Fruit fly (Drosophila melanogaster) ovary, adult (tissue): ENCODE results near the gene CG15239.
A peak's percentile ranks its signal among the peaks of the same experiment; 100 is the strongest.

Experiments
- CG17801 ChIP-seq: fragments of 200-800 bp; optimal IDR thresholded peaks from 2 replicates; lab custom pipeline; 2019; ENCODE audit warnings: missing biosample characterization, mild to moderate bottlenecking, missing genetic modification characterization, moderate library complexity; ENCODE audit not compliant: partially characterized antibody

CG15239 gene

dm6 chrX:3867782-3868181 lies 16.2 kb upstream of the CG15239 start:
- TF ChIP-seq CG17801 (GFP tag; lab: Kevin White, UChicago) = no peak

DNA sequence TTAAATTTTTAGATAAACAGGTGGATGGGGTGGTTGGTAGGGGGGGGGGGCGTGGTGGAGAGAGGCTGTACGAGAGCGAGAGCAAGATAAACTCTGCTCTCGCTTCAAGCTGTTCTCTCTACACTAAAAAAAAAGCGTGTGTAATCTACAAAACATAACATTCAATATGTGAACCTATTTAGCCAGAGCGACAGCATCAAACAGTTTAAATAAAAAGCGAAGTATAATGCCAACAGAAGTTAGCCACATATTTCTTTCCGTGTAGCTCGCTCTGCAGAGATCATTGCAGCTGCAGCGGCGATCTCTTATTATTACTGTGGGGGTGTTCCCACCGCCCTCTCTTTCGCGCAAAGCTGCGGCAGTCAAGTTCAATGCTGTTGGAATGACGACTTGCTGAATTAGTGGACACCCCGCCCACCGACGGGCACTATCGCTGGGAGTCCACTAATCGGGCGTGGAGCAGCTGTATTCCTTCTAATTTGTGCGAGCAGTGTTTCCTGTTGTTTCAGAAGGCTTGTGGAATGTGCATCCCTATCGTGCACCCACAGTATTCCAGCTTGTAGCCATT lies 15.4 kb upstream of the CG15239 start, which contains the start of gene CG2930:
Gene CG2930 (plus strand): TSS at position 518 of the 568 bp plus-strand sequence.
- peak; percentile 98 for TF ChIP-seq CG17801 (GFP tag; lab: Kevin White, UChicago)

DNA sequence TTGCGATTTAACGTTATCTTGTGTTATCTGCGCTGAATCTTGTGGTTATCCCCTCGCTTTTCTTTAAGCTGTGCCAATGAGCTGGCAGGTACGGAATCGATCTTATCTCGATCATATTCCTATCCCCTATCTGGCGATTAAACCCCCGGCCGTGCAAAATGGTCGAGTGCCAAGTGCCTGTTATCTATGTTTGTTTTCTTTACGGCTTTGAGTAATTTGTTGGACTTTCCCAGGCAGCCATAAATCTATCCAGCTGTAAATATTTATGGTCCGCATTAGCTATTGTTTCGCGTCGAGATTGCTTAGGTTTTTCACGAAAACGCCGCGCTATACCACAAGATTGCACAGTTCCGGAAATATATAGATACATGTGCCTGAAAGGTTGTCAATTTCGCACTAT lies 14.9 kb upstream of the CG15239 start:
- no peak for TF ChIP-seq CG17801 (GFP tag; lab: Kevin White, UChicago)

dm6 chrX:3870577-3870976 lies 13.4 kb upstream of the CG15239 start:
- no peak for TF ChIP-seq CG17801 (GFP tag; lab: Kevin White, UChicago)

dm6 chrX:3871889-3872409 lies 12.0 kb upstream of the CG15239 start, which contains the start of gene yin:
yin (minus strand) TSS chrX:3871939.
- no peak for TF ChIP-seq CG17801 (GFP tag; lab: Kevin White, UChicago)

dm6 chrX:3874452-3874851 lies 9.5 kb upstream of the CG15239 start:
- no peak for TF ChIP-seq CG17801 (GFP tag; lab: Kevin White, UChicago)

dm6 chrX:3874949-3875348 lies 9.0 kb upstream of the CG15239 start:
- TF ChIP-seq CG17801 (GFP tag; lab: Kevin White, UChicago) = no peak

dm6 chrX:3880645-3881316 lies 3.2 kb upstream of the CG15239 start, which contains the start of gene VhaAC39-1:
VhaAC39-1 (plus strand) TSS chrX:3880748.
- TF ChIP-seq CG17801 (GFP tag; lab: Kevin White, UChicago) = peak; percentile 34

DNA sequence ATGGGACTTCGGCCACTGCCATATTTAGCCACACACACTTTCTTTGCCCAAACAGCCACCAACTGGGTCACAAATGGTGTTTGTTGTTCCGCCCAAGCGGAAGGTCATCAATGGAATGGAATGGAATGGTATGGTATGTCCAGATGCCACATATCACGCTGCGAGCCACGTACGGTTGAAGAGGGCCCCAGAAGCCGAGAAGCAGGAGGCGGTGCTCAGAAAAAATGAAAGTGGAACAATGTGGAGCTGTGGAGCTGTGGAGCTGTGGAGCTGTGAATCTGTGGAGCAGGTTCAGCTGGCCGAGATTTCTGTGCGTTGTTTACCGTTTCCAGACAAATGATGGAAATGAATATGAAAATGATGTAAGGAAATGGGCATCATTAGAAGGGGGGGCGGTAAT lies 2.8 kb downstream of the CG15239 start:
- TF ChIP-seq CG17801 (GFP tag; lab: Kevin White, UChicago) = no peak

DNA sequence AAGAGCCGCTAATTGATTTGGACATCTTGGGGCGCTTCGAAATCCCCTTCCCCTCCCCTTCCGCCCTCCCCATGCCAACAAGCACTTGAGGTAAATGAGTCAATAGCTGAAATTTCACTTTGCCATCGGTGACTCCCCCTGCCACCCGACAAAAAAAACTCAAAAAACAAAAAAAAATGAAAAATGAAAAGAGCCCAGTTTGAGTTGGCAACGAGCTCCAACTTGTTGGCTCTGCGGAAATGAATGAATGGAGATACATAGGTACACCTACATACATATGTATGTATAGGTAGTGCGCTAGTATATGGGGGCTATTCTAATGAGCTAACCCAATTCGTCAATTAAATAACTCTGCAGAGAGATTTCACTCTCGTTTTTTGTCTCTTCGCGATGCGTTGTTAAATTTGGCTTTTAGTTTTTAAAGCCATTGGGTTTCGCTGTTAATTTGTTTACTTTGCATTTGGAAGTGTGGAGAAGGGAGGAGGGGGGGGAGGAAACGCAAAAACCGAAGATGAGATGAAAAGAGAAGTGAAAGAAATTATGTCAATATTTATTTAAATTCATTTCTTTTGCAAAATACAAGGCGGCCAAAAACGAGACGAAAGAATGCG lies 3.7 kb downstream of the CG15239 start:
- no peak for TF ChIP-seq CG17801 (GFP tag; lab: Kevin White, UChicago)

DNA sequence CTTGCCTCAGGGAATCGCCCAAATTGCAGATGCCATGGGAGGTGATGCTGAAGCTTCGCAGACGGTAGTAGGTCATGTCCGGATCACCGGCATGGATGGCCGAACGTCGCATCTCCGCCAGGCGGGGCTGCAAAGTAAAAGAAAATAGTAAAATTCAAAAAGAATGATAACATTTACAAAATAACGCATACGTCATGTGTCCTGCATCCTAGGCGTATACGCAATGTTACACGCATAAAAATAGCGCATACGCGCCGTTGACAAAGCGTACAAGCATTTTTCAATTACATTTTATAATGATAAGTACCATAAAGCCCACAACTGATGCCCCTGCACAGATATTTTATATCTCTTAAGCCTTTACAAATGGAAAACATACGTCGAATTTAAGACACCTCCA lies 18.0 kb downstream of the CG15239 start:
- TF ChIP-seq CG17801 (GFP tag; lab: Kevin White, UChicago) = no peak

- TF ChIP-seq CG17801 (GFP tag; lab: Kevin White, UChicago) = no peak
Measured at dm6 chrX:3928520-3928919, 44.6 kb downstream of the CG15239 start.

DNA sequence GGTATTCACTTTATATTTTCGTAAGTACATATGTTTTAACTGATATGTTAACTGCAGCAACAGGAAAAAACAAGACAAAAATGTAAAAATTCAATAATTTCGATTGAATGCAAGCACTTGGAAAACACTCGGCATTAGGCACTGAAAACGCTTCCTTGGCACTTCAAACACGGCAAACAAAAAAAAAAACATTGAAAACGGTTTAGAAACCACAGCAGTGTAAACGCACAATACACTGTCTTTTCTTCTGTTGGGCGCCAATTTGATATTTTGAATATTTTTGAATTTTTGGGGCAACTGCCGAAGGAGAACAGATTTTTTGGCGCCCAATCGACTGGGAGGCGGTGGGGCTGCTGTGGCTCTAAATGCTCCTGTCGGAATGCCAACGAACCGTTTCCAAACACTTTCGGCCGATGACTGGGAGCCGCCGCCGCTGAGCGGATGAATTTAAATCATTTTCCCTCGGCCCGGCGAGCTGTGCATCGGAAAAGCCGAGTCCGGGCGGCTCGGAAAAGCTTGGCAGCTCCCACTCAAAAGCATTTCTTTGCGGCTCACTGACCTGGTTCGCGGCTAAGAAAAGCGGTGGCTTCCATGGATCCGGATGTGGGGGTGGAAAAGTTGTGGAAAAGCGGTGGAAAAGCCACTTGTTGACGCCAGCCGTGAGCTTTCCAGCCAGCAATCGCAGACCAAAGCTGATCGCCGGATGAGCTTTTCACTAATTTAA lies 46.7 kb downstream of the CG15239 start, which contains the start of gene CG42541:
Gene CG42541 (minus strand): TSS at position 51 of the 724 bp plus-strand sequence.
- no peak for TF ChIP-seq CG17801 (GFP tag; lab: Kevin White, UChicago)

- TF ChIP-seq CG17801 (GFP tag; lab: Kevin White, UChicago) = no peak
Measured at dm6 chrX:3931669-3932068, 47.7 kb downstream of the CG15239 start.

DNA sequence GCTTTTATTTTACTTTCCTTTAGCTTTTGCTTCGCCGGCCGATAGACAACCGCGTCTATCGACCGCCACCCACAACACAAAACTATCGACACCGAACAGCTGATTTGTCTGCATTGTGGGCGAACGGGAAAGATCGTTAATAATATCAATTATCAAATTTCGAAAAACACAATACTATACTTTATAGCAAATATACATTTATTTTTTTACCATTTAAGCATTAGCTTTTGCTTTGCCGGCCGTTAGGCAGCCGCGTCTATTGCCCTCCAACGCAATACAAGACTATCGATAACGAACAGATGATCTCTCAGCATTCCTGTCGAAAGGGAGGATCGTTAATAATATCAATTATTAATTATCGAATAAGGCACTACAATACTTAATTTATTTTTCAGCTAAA lies 52.2 kb downstream of the CG15239 start, which contains the start of the genes CG2938 and Glos:
Gene CG2938 (minus strand): TSS at position 296 of the 400 bp plus-strand sequence.
Gene Glos (plus strand): TSS at position 344 of the 400 bp plus-strand sequence.
- peak; percentile 11 for TF ChIP-seq CG17801 (GFP tag; lab: Kevin White, UChicago)
